Worm (Caenorhabditis elegans) whole organism, L4 larva: ENCODE measurements around the gene srx-76.

Experiments used
- F44E2.7 ChIP-seq: fragments of 200-800 bp; sonication (Bioruptor generic); IDR thresholded peaks from 2 replicates; pipeline ENCODE4 v2.1.2; 2022; ENCODE audit warnings: missing genetic modification characterization, missing compliant biosample characterization
- R02D3.7 ChIP-seq: fragments of 150-350 bp; sonication (generic microtip); optimal IDR thresholded peaks from 3 replicates; lab custom pipeline; 2014; ENCODE audit warnings: missing biosample characterization, missing genetic modification characterization
- Y105C5A.15 ChIP-seq: fragments of 200-800 bp; sonication (Bioruptor generic); IDR thresholded peaks from 2 replicates; pipeline ENCODE4 v1.3.6; 2022; ENCODE audit warnings: missing genetic modification characterization, missing compliant biosample characterization
- ZK337.2 ChIP-seq: fragments of 200-800 bp; sonication (Bioruptor generic); IDR thresholded peaks from 2 replicates; pipeline ENCODE4 v1.3.6; 2022; ENCODE audit warnings: missing genetic modification reagents, missing genetic modification characterization, missing compliant biosample characterization
- ceh-44 ChIP-seq: fragments of 200-800 bp; sonication (Bioruptor generic); IDR thresholded peaks from 2 replicates; pipeline ENCODE4 v1.3.6; 2022; ENCODE audit warnings: missing genetic modification reagents, missing genetic modification characterization, missing compliant biosample characterization
- ceh-82 ChIP-seq: sonication (generic microtip); optimal IDR thresholded peaks from 2 replicates; lab custom pipeline; 2017; ENCODE audit warnings: missing biosample characterization, missing genetic modification characterization
- ctbp-1 ChIP-seq: fragments of 200-800 bp; sonication (Bioruptor generic); IDR thresholded peaks from 2 replicates; pipeline ENCODE4 v1.3.6; 2022; ENCODE audit warnings: missing genetic modification reagents, missing genetic modification characterization, missing compliant biosample characterization
- dmd-6 ChIP-seq: fragments of 200-800 bp; sonication (Bioruptor generic); IDR thresholded peaks from 2 replicates; pipeline ENCODE4 v1.3.6; 2022; ENCODE audit warnings: missing genetic modification reagents, missing genetic modification characterization, missing compliant biosample characterization
- fos-1 ChIP-seq: fragments of 150-350 bp; optimal IDR thresholded peaks from 2 replicates; lab custom pipeline; 2014; ENCODE audit warnings: missing biosample characterization, missing genetic modification characterization
- gei-8 ChIP-seq: fragments of 200-800 bp; sonication (Bioruptor generic); optimal IDR thresholded peaks from 2 replicates; lab custom pipeline; 2018; ENCODE audit warnings: mild to moderate bottlenecking, missing genetic modification characterization, missing compliant biosample characterization
- hlh-11 ChIP-seq: fragments of 200-800 bp; sonication (Bioruptor generic); optimal IDR thresholded peaks from 2 replicates; lab custom pipeline; 2018; ENCODE audit warnings: mild to moderate bottlenecking, missing genetic modification characterization, missing compliant biosample characterization
- lin-38 ChIP-seq: fragments of 200-800 bp; sonication (Bioruptor generic); IDR thresholded peaks from 2 replicates; pipeline ENCODE4 v1.3.6; 2022; ENCODE audit warnings: missing genetic modification reagents, missing genetic modification characterization, missing compliant biosample characterization
- lir-3 ChIP-seq: sonication (generic microtip); optimal IDR thresholded peaks from 2 replicates; lab custom pipeline; 2016; ENCODE audit warnings: mild to moderate bottlenecking, missing genetic modification characterization, missing compliant biosample characterization
- madf-5 ChIP-seq, 2 experiments: fragments of 200-800 bp; sonication (Bioruptor generic); IDR thresholded peaks; 2 replicates each; pipeline ENCODE4 v1.3.6; 2022; ENCODE audit warnings: missing compliant biosample characterization in 2 of 2, missing genetic modification characterization in 2 of 2
- mxl-2 ChIP-seq: fragments of 200-800 bp; sonication (Bioruptor generic); conservative IDR thresholded peaks from 2 replicates; pipeline ENCODE4 v1.3.6; 2022; ENCODE audit warnings: missing genetic modification reagents, missing genetic modification characterization, missing compliant biosample characterization
- nhr-41 ChIP-seq: fragments of 200-800 bp; sonication (Bioruptor generic); IDR thresholded peaks from 2 replicates; pipeline ENCODE4 v1.3.6; 2022; ENCODE audit warnings: missing genetic modification reagents, missing genetic modification characterization, missing compliant biosample characterization
- php-3 ChIP-seq: fragments of 200-800 bp; sonication (Bioruptor generic); IDR thresholded peaks from 2 replicates; pipeline ENCODE4 v1.3.6; 2022; ENCODE audit warnings: missing genetic modification reagents, missing genetic modification characterization, missing compliant biosample characterization
- sdz-12 ChIP-seq: fragments of 200-800 bp; sonication (Bioruptor generic); optimal IDR thresholded peaks from 2 replicates; lab custom pipeline; 2018; ENCODE audit warnings: mild to moderate bottlenecking, missing genetic modification characterization, missing compliant biosample characterization
- snpc-4 ChIP-seq: fragments of 150-350 bp; optimal IDR thresholded peaks from 2 replicates; lab custom pipeline; 2014; ENCODE audit warnings: missing biosample characterization, missing genetic modification characterization
- zag-1 ChIP-seq: fragments of 150-350 bp; optimal IDR thresholded peaks from 2 replicates; lab custom pipeline; 2014; ENCODE audit warnings: missing biosample characterization, missing genetic modification characterization

srx-76 gene

ce11 chrV:11942325-11942724 is 50.7 kb downstream of the srx-76 start, which contains the start of gene F58H1.6:
TSS of gene F58H1.6 (plus strand) at chrV:11942625.
- TF ChIP-seq mxl-2 (no peak), Y105C5A.15 (GFP tag; lab: Robert Waterston, UW) (no peak), sdz-12 (no peak), madf-5 (GFP tag; IDR thresholded peaks at IDR 0.05; lab: Robert Waterston, UW) (no peak), lin-38 (GFP tag; lab: Robert Waterston, UW) (no peak), fos-1 (tag; lab: Kevin White, UChicago) (no peak), snpc-4 (tag; lab: Kevin White, UChicago) (no peak), ceh-82 (tag; lab: Kevin White, UChicago) (no peak), ceh-44 (GFP tag; lab: Robert Waterston, UW) (no peak), R02D3.7 (tag; lab: Kevin White, UChicago) (no peak), gei-8 (GFP tag; lab: Kevin White, UChicago) (no peak), ZK337.2 (GFP tag; lab: Robert Waterston, UW) (no peak), ctbp-1 (no peak), lir-3 (no peak), F44E2.7 (GFP tag; lab: Robert Waterston, UW) (no peak), nhr-41 (GFP tag; lab: Robert Waterston, UW) (no peak), dmd-6 (GFP tag; lab: Robert Waterston, UW) (no peak), php-3 (GFP tag; lab: Robert Waterston, UW) (no peak), hlh-11 (tag; lab: Kevin White, UChicago) (no peak), zag-1 (no peak)
